Worm (Caenorhabditis elegans) whole organism, L4 larva: ENCODE measurements around the gene rsp-1.

Experiments used
- D1046.2 ChIP-seq: fragments of 200-800 bp; sonication (Bioruptor generic); IDR thresholded peaks from 2 replicates; pipeline ENCODE4 v1.3.6; 2022; ENCODE audit warnings: missing genetic modification characterization, missing compliant biosample characterization
- T26A8.4 ChIP-seq: fragments of 200-800 bp; sonication (Bioruptor generic); IDR thresholded peaks from 2 replicates; pipeline ENCODE4 v1.3.6; 2022; ENCODE audit warnings: missing genetic modification characterization, missing compliant biosample characterization
- Y105C5A.15 ChIP-seq: fragments of 200-800 bp; sonication (Bioruptor generic); IDR thresholded peaks from 2 replicates; pipeline ENCODE4 v1.3.6; 2022; ENCODE audit warnings: missing genetic modification characterization, missing compliant biosample characterization
- Y48G9A.11 ChIP-seq: fragments of 200-800 bp; sonication (Bioruptor generic); IDR thresholded peaks from 2 replicates; pipeline ENCODE4 v1.3.6; 2022; ENCODE audit warnings: missing genetic modification reagents, missing genetic modification characterization, missing compliant biosample characterization
- Y5F2A.4 ChIP-seq: fragments of 200-800 bp; sonication (Bioruptor generic); optimal IDR thresholded peaks from 2 replicates; lab custom pipeline; 2018; ENCODE audit warnings: mild to moderate bottlenecking, missing genetic modification characterization, missing compliant biosample characterization
- aha-1 ChIP-seq: fragments of 150-350 bp; peaks from one replicate; lab custom pipeline; 2014; ENCODE audit warnings: missing biosample characterization, missing genetic modification characterization
- ceh-28 ChIP-seq: fragments of 150-350 bp; optimal IDR thresholded peaks from 2 replicates; lab custom pipeline; 2014; ENCODE audit warnings: missing biosample characterization, missing genetic modification reagents, missing genetic modification characterization
- ceh-32 ChIP-seq: sonication (generic microtip); optimal IDR thresholded peaks from 2 replicates; lab custom pipeline; 2016; ENCODE audit warnings: mild to moderate bottlenecking, missing genetic modification characterization, missing compliant biosample characterization; ENCODE audit not compliant: poor library complexity
- ceh-82 ChIP-seq: sonication (generic microtip); optimal IDR thresholded peaks from 2 replicates; lab custom pipeline; 2017; ENCODE audit warnings: missing biosample characterization, missing genetic modification characterization
- ces-1 ChIP-seq: fragments of 150-350 bp; sonication (generic microtip); optimal IDR thresholded peaks from 4 replicates; lab custom pipeline; 2014; ENCODE audit warnings: missing biosample characterization, missing genetic modification reagents, missing genetic modification characterization
- daf-16 ChIP-seq, 3 experiments: sonication (generic microtip); optimal IDR thresholded peaks; 2 replicates each; lab custom pipeline; 2016 to 2017; ENCODE audit warnings: missing genetic modification characterization in 3 of 3, missing genetic modification reagents in 3 of 3, mild to moderate bottlenecking in 2 of 3, missing compliant biosample characterization in 2 of 3, missing biosample characterization in 1 of 3, moderate library complexity in 1 of 3
- daf-8 ChIP-seq: fragments of 200-800 bp; sonication (Bioruptor generic); IDR thresholded peaks from 2 replicates; pipeline ENCODE4 v1.3.6; 2022; ENCODE audit warnings: missing genetic modification characterization, missing compliant biosample characterization
- dmd-6 ChIP-seq: fragments of 200-800 bp; sonication (Bioruptor generic); IDR thresholded peaks from 2 replicates; pipeline ENCODE4 v1.3.6; 2022; ENCODE audit warnings: missing genetic modification reagents, missing genetic modification characterization, missing compliant biosample characterization
- dpl-1 ChIP-seq: fragments of 150-350 bp; optimal IDR thresholded peaks from 2 replicates; lab custom pipeline; 2014; ENCODE audit warnings: missing biosample characterization, missing genetic modification reagents, missing genetic modification characterization
- duxl-1 ChIP-seq: sonication (generic microtip); optimal IDR thresholded peaks from 2 replicates; lab custom pipeline; 2016; ENCODE audit warnings: mild to moderate bottlenecking, missing genetic modification characterization, moderate library complexity, missing compliant biosample characterization; ENCODE audit not compliant: poor library complexity
- dve-1 ChIP-seq: sonication (generic microtip); optimal IDR thresholded peaks from 2 replicates; lab custom pipeline; 2017; ENCODE audit warnings: antibody characterized with exemption, mild to moderate bottlenecking, missing genetic modification characterization, missing compliant biosample characterization; ENCODE audit not compliant: insufficient read depth
- fkh-10 ChIP-seq: fragments of 150-350 bp; optimal IDR thresholded peaks from 2 replicates; lab custom pipeline; 2014; ENCODE audit warnings: missing biosample characterization, missing genetic modification reagents, missing genetic modification characterization
- fos-1 ChIP-seq: fragments of 150-350 bp; optimal IDR thresholded peaks from 2 replicates; lab custom pipeline; 2014; ENCODE audit warnings: missing biosample characterization, missing genetic modification characterization
- gei-8 ChIP-seq: fragments of 200-800 bp; sonication (Bioruptor generic); optimal IDR thresholded peaks from 2 replicates; lab custom pipeline; 2018; ENCODE audit warnings: mild to moderate bottlenecking, missing genetic modification characterization, missing compliant biosample characterization
- hif-1 ChIP-seq, 2 experiments: sonication (generic microtip); optimal IDR thresholded peaks; 2 replicates each; lab custom pipeline; 2016 to 2017; ENCODE audit warnings: missing compliant biosample characterization in 2 of 2, missing genetic modification characterization in 2 of 2, missing genetic modification reagents in 2 of 2, missing genotype in 2 of 2, mild to moderate bottlenecking in 1 of 2
- hlh-11 ChIP-seq: fragments of 200-800 bp; sonication (Bioruptor generic); optimal IDR thresholded peaks from 2 replicates; lab custom pipeline; 2018; ENCODE audit warnings: mild to moderate bottlenecking, missing genetic modification characterization, missing compliant biosample characterization
- hlh-30 ChIP-seq: sonication (generic microtip); optimal IDR thresholded peaks from 2 replicates; lab custom pipeline; 2017; ENCODE audit warnings: antibody characterized with exemption, mild to moderate bottlenecking, missing genetic modification characterization, missing compliant biosample characterization; ENCODE audit not compliant: insufficient read depth
- hmg-1.1 ChIP-seq: fragments of 200-800 bp; sonication (Bioruptor generic); IDR thresholded peaks from 2 replicates; pipeline ENCODE4 v1.3.6; 2022; ENCODE audit warnings: missing genetic modification reagents, missing genetic modification characterization, missing compliant biosample characterization
- jun-1 ChIP-seq: fragments of 150-350 bp; optimal IDR thresholded peaks from 2 replicates; lab custom pipeline; 2014; ENCODE audit warnings: missing biosample characterization, missing genetic modification reagents, missing genetic modification characterization
- lim-7 ChIP-seq: fragments of 200-800 bp; sonication (Bioruptor generic); IDR thresholded peaks from 2 replicates; pipeline ENCODE4 v1.3.6; 2022; ENCODE audit warnings: missing genetic modification characterization, missing compliant biosample characterization
- lin-1 ChIP-seq: fragments of 200-800 bp; sonication (Bioruptor generic); IDR thresholded peaks from 2 replicates; pipeline ENCODE4 v1.3.6; 2022; ENCODE audit warnings: missing genetic modification reagents, missing genetic modification characterization, missing compliant biosample characterization
- lin-13 ChIP-seq: fragments of 150-350 bp; optimal IDR thresholded peaks from 2 replicates; lab custom pipeline; 2014; ENCODE audit warnings: missing biosample characterization, missing genetic modification reagents, missing genetic modification characterization
- lin-39 ChIP-seq: fragments of 150-350 bp; optimal IDR thresholded peaks from 2 replicates; lab custom pipeline; 2014; ENCODE audit warnings: missing biosample characterization, missing genetic modification reagents, missing genetic modification characterization
- lir-3 ChIP-seq: sonication (generic microtip); optimal IDR thresholded peaks from 2 replicates; lab custom pipeline; 2016; ENCODE audit warnings: mild to moderate bottlenecking, missing genetic modification characterization, missing compliant biosample characterization
- lsy-2 ChIP-seq, 2 experiments: fragments of 150-350 bp in 1 of 2; sonication (generic microtip) in 1 of 2; optimal IDR thresholded peaks; 2 replicates each; lab custom pipeline; 2014 to 2017; ENCODE audit warnings: missing biosample characterization in 2 of 2, missing genetic modification characterization in 2 of 2
- mdl-1 ChIP-seq, 2 experiments: fragments of 150-350 bp in 1 of 2; sonication (generic microtip) in 1 of 2; optimal IDR thresholded peaks; 2 replicates each; lab custom pipeline; 2014 to 2017; ENCODE audit warnings: missing biosample characterization in 2 of 2, missing genetic modification characterization in 2 of 2
- mdt-29 ChIP-seq: fragments of 200-800 bp; sonication (Bioruptor generic); IDR thresholded peaks from 2 replicates; pipeline ENCODE4 v1.3.6; 2022; ENCODE audit warnings: missing genetic modification reagents, missing genetic modification characterization, missing compliant biosample characterization
- mep-1 ChIP-seq: fragments of 150-350 bp; sonication (generic microtip); optimal IDR thresholded peaks from 3 replicates; lab custom pipeline; 2014; ENCODE audit warnings: missing biosample characterization, missing genetic modification characterization
- mes-2 ChIP-seq: sonication (generic microtip); optimal IDR thresholded peaks from 2 replicates; lab custom pipeline; 2016; ENCODE audit warnings: missing genotype, mild to moderate bottlenecking, missing genetic modification characterization, missing compliant biosample characterization; ENCODE audit not compliant: poor library complexity, severe bottlenecking
- mxl-2 ChIP-seq: fragments of 200-800 bp; sonication (Bioruptor generic); conservative IDR thresholded peaks from 2 replicates; pipeline ENCODE4 v1.3.6; 2022; ENCODE audit warnings: missing genetic modification reagents, missing genetic modification characterization, missing compliant biosample characterization
- nhr-102 ChIP-seq: sonication (generic microtip); optimal IDR thresholded peaks from 2 replicates; lab custom pipeline; 2016; ENCODE audit warnings: mild to moderate bottlenecking, missing genetic modification characterization, moderate library complexity, missing compliant biosample characterization
- nhr-25 ChIP-seq: sonication (generic microtip); optimal IDR thresholded peaks from 2 replicates; lab custom pipeline; 2017; ENCODE audit warnings: missing genetic modification characterization, mild to moderate bottlenecking, missing compliant biosample characterization, antibody characterized with exemption, moderate library complexity, borderline replicate concordance; ENCODE audit not compliant: insufficient read depth
- nhr-28 ChIP-seq: fragments of 150-350 bp; optimal IDR thresholded peaks from 2 replicates; lab custom pipeline; 2014; ENCODE audit warnings: missing biosample characterization, missing genetic modification characterization
- nhr-41 ChIP-seq: fragments of 200-800 bp; sonication (Bioruptor generic); IDR thresholded peaks from 2 replicates; pipeline ENCODE4 v1.3.6; 2022; ENCODE audit warnings: missing genetic modification reagents, missing genetic modification characterization, missing compliant biosample characterization
- nhr-48 ChIP-seq: sonication (generic microtip); optimal IDR thresholded peaks from 2 replicates; lab custom pipeline; 2016; ENCODE audit warnings: mild to moderate bottlenecking, missing genetic modification characterization, missing compliant biosample characterization
- nhr-77 ChIP-seq: fragments of 150-350 bp; optimal IDR thresholded peaks from 2 replicates; lab custom pipeline; 2014; ENCODE audit warnings: missing biosample characterization, missing genetic modification characterization
- pqm-1 ChIP-seq: sonication (generic microtip); optimal IDR thresholded peaks from 2 replicates; lab custom pipeline; 2017; ENCODE audit warnings: missing biosample characterization, missing genetic modification characterization
- saeg-2 ChIP-seq: fragments of 200-800 bp; sonication (Bioruptor generic); IDR thresholded peaks from 2 replicates; pipeline ENCODE4 v1.3.6; 2022; ENCODE audit warnings: missing genetic modification reagents, missing genetic modification characterization, missing compliant biosample characterization
- sdz-12 ChIP-seq: fragments of 200-800 bp; sonication (Bioruptor generic); optimal IDR thresholded peaks from 2 replicates; lab custom pipeline; 2018; ENCODE audit warnings: mild to moderate bottlenecking, missing genetic modification characterization, missing compliant biosample characterization
- snpc-4 ChIP-seq: fragments of 150-350 bp; optimal IDR thresholded peaks from 2 replicates; lab custom pipeline; 2014; ENCODE audit warnings: missing biosample characterization, missing genetic modification characterization
- spr-1 ChIP-seq: sonication (generic microtip); optimal IDR thresholded peaks from 2 replicates; lab custom pipeline; 2016; ENCODE audit warnings: mild to moderate bottlenecking, missing genetic modification characterization, missing compliant biosample characterization
- tag-97 ChIP-seq: fragments of 200-800 bp; sonication (Bioruptor generic); IDR thresholded peaks from 2 replicates; pipeline ENCODE4 v1.3.6; 2022; ENCODE audit warnings: missing genetic modification characterization, missing compliant biosample characterization
- unc-62 ChIP-seq, 3 experiments: fragments of 150-350 bp in 1 of 3; sonication (generic microtip); optimal IDR thresholded peaks in 2 of 3; peaks in 1 of 3; 1 replicate in 1 of 3; 2 replicates in 2 of 3; lab custom pipeline; 2014 to 2017; ENCODE audit warnings: missing biosample characterization in 3 of 3, missing genetic modification characterization in 3 of 3, missing genetic modification reagents in 3 of 3, missing genotype in 1 of 3
- zag-1 ChIP-seq: fragments of 150-350 bp; optimal IDR thresholded peaks from 2 replicates; lab custom pipeline; 2014; ENCODE audit warnings: missing biosample characterization, missing genetic modification characterization
- zfp-3 ChIP-seq: fragments of 200-800 bp; sonication (Bioruptor generic); conservative IDR thresholded peaks from 2 replicates; pipeline ENCODE4 v1.3.6; 2022; ENCODE audit warnings: missing genetic modification reagents, missing genetic modification characterization, missing compliant biosample characterization

rsp-1 gene

ce11 chrII:11492843-11493242 lies 39.7 kb downstream of the rsp-1 start, which contains the start of gene hacl-1:
TSS of gene hacl-1 (minus strand) at chrII:11492963.
- peak in 1 of 2 experiments; percentile 69 for TF ChIP-seq unc-62 (GFP tag; optimal IDR thresholded peaks at IDR 0.05 in 1 of 2; lab: Kevin White, UChicago)
- TF ChIP-seq unc-62 (tag; optimal IDR thresholded peaks at IDR 0.05; lab: Kevin White, UChicago) = no peak
- TF ChIP-seq nhr-102 (tag; lab: Kevin White, UChicago) = peak; percentile 28
- peak; percentile 46 for TF ChIP-seq nhr-28
- TF ChIP-seq ces-1 = no peak
- TF ChIP-seq nhr-25 (tag; lab: Kevin White, UChicago) = peak; percentile 1
- TF ChIP-seq mdl-1 (tag; optimal IDR thresholded peaks at IDR 0.05; lab: Kevin White, UChicago) = no peak
- TF ChIP-seq jun-1 (tag; lab: Kevin White, UChicago) = peak; percentile 35
- TF ChIP-seq nhr-77 (tag; lab: Kevin White, UChicago) = peak; percentile 9
- peak; percentile 41 for TF ChIP-seq mep-1 (tag; lab: Kevin White, UChicago)
- TF ChIP-seq aha-1 (tag; lab: Kevin White, UChicago) = peak; percentile 59
- no peak for TF ChIP-seq tag-97 (GFP tag; lab: Robert Waterston, UW)
- no peak for TF ChIP-seq nhr-41 (GFP tag; lab: Robert Waterston, UW)
- no peak for TF ChIP-seq T26A8.4
- TF ChIP-seq nhr-48 (tag; lab: Kevin White, UChicago) = peak; percentile 48
- TF ChIP-seq hlh-11 = peak; percentile 57
- no peak for TF ChIP-seq daf-8 (GFP tag; lab: Robert Waterston, UW)
- no peak for TF ChIP-seq lin-39
- TF ChIP-seq dmd-6 = peak; percentile 64
- no peak for TF ChIP-seq zag-1
- no peak for TF ChIP-seq daf-16 (GFP tag; optimal IDR thresholded peaks at IDR 0.05; lab: Kevin White, UChicago)
- TF ChIP-seq daf-16 (tag; optimal IDR thresholded peaks at IDR 0.05; lab: Kevin White, UChicago) = peak; percentile 19
- TF ChIP-seq pqm-1 (tag; lab: Kevin White, UChicago) = no peak
- peak; percentile 71 for TF ChIP-seq dve-1 (tag; lab: Kevin White, UChicago)
- peak; percentile 43 for TF ChIP-seq hlh-30
- no peak for TF ChIP-seq spr-1 (tag; lab: Kevin White, UChicago)
- peak in 1 of 2 experiments; percentile 56 for TF ChIP-seq lsy-2 (tag; optimal IDR thresholded peaks at IDR 0.05; lab: Kevin White, UChicago)
- TF ChIP-seq mes-2 = peak; percentile 34
- TF ChIP-seq hmg-1.1 (GFP tag; lab: Robert Waterston, UW) = 0 out of 2 replicates have a peak, but pooled peaks have one; percentile 7
- no peak for TF ChIP-seq snpc-4 (tag; lab: Kevin White, UChicago)
- peak; percentile 15 for TF ChIP-seq lin-13
- TF ChIP-seq sdz-12 (GFP tag; lab: Kevin White, UChicago) = no peak
- no peak for TF ChIP-seq fkh-10 (GFP tag; lab: Kevin White, UChicago)
- TF ChIP-seq Y48G9A.11 = no peak

- TF ChIP-seq duxl-1 (tag; lab: Kevin White, UChicago) (no peak), hif-1 (tag; optimal IDR thresholded peaks at IDR 0.05; lab: Kevin White, UChicago) (no peak), mdt-29 (GFP tag; lab: Robert Waterston, UW) (no peak), lir-3 (tag; lab: Kevin White, UChicago) (no peak), hmg-1.1 (GFP tag; lab: Robert Waterston, UW) (no peak), mxl-2 (GFP tag; lab: Robert Waterston, UW) (no peak), lin-1 (GFP tag; lab: Robert Waterston, UW) (no peak), mep-1 (tag; lab: Kevin White, UChicago) (no peak), fos-1 (tag; lab: Kevin White, UChicago) (no peak), lim-7 (no peak), ceh-28 (tag; lab: Kevin White, UChicago) (no peak), ceh-32 (tag; lab: Kevin White, UChicago) (no peak), ceh-82 (tag; lab: Kevin White, UChicago) (no peak), Y105C5A.15 (GFP tag; lab: Robert Waterston, UW) (no peak), saeg-2 (GFP tag; lab: Robert Waterston, UW) (no peak), snpc-4 (tag; lab: Kevin White, UChicago) (no peak), zfp-3 (GFP tag; lab: Robert Waterston, UW) (no peak), D1046.2 (GFP tag; lab: Robert Waterston, UW) (no peak), dpl-1 (peak; percentile 42), lsy-2 (tag; optimal IDR thresholded peaks at IDR 0.05; lab: Kevin White, UChicago) (peak in 1 of 2 experiments; percentile 94), Y5F2A.4 (GFP tag; lab: Kevin White, UChicago) (no peak), hlh-30 (peak; percentile 7), gei-8 (GFP tag; lab: Kevin White, UChicago) (no peak)
Measured at ce11 chrII:11495307-11495706, 42.1 kb downstream of the rsp-1 start, which contains the start of the genes ooc-3 and B0334.4. TSS of gene ooc-3 (minus strand) at chrII:11495321. TSS of gene B0334.4 (plus strand) at chrII:11495692.
